Worm (Caenorhabditis elegans): ENCODE measurements around the gene col-17.

- TF ChIP-seq klf-2 (GFP tag; conservative IDR thresholded peaks at IDR 0.05): no peak
- TF ChIP-seq flt-1 (GFP tag; IDR thresholded peaks at IDR 0.05): no peak
- no peak for TF ChIP-seq ztf-29 (GFP tag; IDR thresholded peaks at IDR 0.05)
- no peak for TF ChIP-seq cog-1 (tag; optimal IDR thresholded peaks at IDR 0.05)
- TF ChIP-seq med-1 (GFP tag; optimal IDR thresholded peaks at IDR 0.05; ENCODE audit: insufficient read depth): no peak
- TF ChIP-seq tab-1 (GFP tag; IDR thresholded peaks at IDR 0.05): no peak
- no peak for TF ChIP-seq ref-1 (GFP tag; conservative IDR thresholded peaks at IDR 0.05)
- no peak for TF ChIP-seq T22C8.4 (GFP tag; IDR thresholded peaks at IDR 0.05)
- TF ChIP-seq ztf-23 (GFP tag; IDR thresholded peaks at IDR 0.05): no peak
These were observed 15.1 kb upstream of the col-17 start for ce11 chrII:4882498-4882897.
